Fruit fly (Drosophila melanogaster) whole organism: ENCODE data around the gene SecCl.

ENCODE experiments used
- CG8478 ChIP-seq: fragments of >200 bp; optimal IDR thresholded peaks from 2 replicates; lab custom pipeline; 2018; ENCODE audit warnings: inconsistent platforms
- Dll ChIP-seq: fragments of >200 bp; optimal IDR thresholded peaks from 2 replicates; lab custom pipeline; 2017
- EcR ChIP-seq, 2 experiments: fragments of >200 bp; optimal IDR thresholded peaks; 2 replicates each; lab custom pipeline; 2017; ENCODE audit warnings: missing biosample characterization in 2 of 2, missing genetic modification characterization in 2 of 2, missing genetic modification reagents in 2 of 2
- pan ChIP-seq: fragments of >200 bp; optimal IDR thresholded peaks from 2 replicates; lab custom pipeline; 2017
- psq ChIP-seq: fragments of >200 bp; optimal IDR thresholded peaks from 2 replicates; lab custom pipeline; 2017
- usp ChIP-seq: fragments of >200 bp; optimal IDR thresholded peaks from 2 replicates; lab custom pipeline; 2017; ENCODE audit warnings: missing biosample characterization, missing genetic modification characterization, mixed read lengths

Gene SecCl

DNA sequence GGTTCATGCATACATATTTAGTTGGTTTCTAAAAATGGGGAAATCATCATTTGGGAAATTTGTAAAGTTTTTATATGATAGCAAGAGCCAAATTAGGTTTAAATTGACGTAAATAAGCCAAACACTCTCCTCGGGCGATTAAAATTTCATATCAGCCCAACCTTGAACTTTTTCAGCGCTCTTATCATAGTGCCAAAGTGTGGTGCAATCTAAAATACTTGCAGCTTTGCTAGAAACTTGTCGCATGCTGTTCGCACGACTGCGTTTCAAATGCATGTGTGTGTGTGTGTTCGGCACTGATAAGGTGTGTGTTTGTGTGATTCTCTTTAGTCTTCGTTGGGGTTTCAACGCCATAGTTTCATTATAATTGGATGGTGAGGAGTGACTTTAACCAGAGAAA is 36.9 kb downstream of the SecCl start:
- no peak for TF ChIP-seq pan (lab: Kevin White, UChicago)
- no peak for TF ChIP-seq CG8478 (lab: Kevin White, UChicago)
- no peak for TF ChIP-seq usp
- no peak for TF ChIP-seq EcR (GFP tag; optimal IDR thresholded peaks at IDR 0.05; lab: Kevin White, UChicago)
- TF ChIP-seq Dll: no peak
- TF ChIP-seq psq: no peak

DNA sequence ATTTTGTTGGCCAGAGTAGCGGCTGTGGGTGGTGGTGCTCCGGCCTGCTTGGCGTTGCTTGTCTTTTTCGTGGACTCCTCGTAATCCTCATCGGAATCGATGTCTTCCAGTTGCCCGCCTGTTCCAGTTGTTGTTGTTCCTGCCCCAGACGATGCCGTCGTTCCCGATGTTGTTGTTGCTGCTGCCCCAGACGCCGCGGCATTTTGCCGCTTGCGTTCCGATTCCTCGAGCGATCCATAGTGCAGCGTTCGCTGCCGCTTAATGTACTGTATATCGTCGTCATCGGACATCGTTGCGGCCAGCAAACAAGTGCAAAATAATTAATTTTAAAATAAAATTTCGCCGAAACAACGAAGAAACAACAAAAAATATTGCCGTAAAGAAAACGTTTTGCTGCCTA is 43.6 kb downstream of the SecCl start:
- TF ChIP-seq Dll (no peak), pan (lab: Kevin White, UChicago) (no peak), EcR (GFP tag; optimal IDR thresholded peaks at IDR 0.05; lab: Kevin White, UChicago) (no peak), usp (no peak), psq (no peak), CG8478 (lab: Kevin White, UChicago) (no peak)

DNA sequence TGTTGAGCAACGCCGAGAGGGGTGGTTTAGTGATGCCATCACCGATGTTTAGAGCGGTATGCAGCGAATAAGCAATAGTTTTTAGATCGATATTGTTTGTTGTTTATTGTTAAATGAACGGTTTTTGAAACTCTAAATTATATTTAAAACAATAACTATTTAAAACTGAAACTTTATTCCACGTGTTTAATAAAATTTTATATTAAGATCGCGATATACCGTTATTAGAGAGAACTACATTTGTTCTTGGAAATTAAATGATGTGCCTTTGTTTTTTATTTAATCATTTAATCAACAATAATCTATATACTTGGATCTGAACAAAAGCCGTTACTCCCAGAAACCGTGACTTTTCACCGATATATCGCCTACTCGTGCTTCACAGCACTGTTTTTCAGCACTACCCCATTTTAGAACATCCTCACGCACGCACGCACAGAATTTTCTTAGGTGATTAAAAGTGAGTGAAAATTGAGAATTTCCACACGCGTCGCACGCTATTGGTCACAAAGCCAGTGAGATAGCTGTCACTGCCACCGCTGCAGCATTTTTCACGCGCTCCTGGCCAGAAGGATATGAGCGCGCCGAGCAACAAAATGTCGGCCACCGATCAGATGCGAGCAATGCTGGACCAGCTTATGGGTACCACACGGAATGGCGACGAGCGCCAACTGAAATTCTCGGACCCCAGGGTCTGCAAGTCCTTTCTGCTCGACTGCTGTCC is 44.1 kb downstream of the SecCl start, which contains the start of the genes U4-U6-60K and CG7564:
Gene U4-U6-60K (minus strand): TSS at position 20 of the 724 bp plus-strand sequence.
Gene CG7564 (plus strand): TSS at position 406 of the 724 bp plus-strand sequence.
- no peak for TF ChIP-seq EcR (GFP tag; optimal IDR thresholded peaks at IDR 0.05; lab: Kevin White, UChicago)
- TF ChIP-seq usp: no peak
- no peak for TF ChIP-seq psq
